Fruit fly (Drosophila melanogaster) whole organism, embryonic: ENCODE data around the gene VhaSFD.

Source experiments
- Atf3 ChIP-seq: fragments of 200-800 bp; sonication (Bioruptor generic); optimal IDR thresholded peaks from 3 replicates; lab custom pipeline; 2016; ENCODE audit warnings: missing biosample characterization, missing genetic modification characterization
- CG10321 ChIP-seq: fragments of 200-800 bp; sonication (Bioruptor generic); IDR thresholded peaks from 2 replicates; pipeline ENCODE4 v1.3.6; 2022; ENCODE audit warnings: missing biosample characterization, missing genetic modification characterization
- CG10543 ChIP-seq: fragments of 200-800 bp; sonication (Bioruptor generic); optimal IDR thresholded peaks from 3 replicates; lab custom pipeline; 2017; ENCODE audit warnings: missing biosample characterization, mild to moderate bottlenecking, missing genetic modification characterization, moderate library complexity
- CG11085 ChIP-seq: fragments of 200-800 bp; sonication (Bioruptor generic); IDR thresholded peaks from 2 replicates; pipeline ENCODE4 v1.3.6; 2022; ENCODE audit warnings: missing biosample characterization, missing genetic modification characterization
- CG12299 ChIP-seq: fragments of 200-800 bp; sonication (Bioruptor generic); optimal IDR thresholded peaks from 2 replicates; lab custom pipeline; 2018; ENCODE audit warnings: missing biosample characterization, mild to moderate bottlenecking, missing genetic modification characterization
- CG12769 ChIP-seq: fragments of 200-800 bp; sonication (Bioruptor generic); optimal IDR thresholded peaks from 2 replicates; lab custom pipeline; 2019; ENCODE audit warnings: missing biosample characterization, mild to moderate bottlenecking, missing genetic modification characterization, moderate library complexity
- CG13775 ChIP-seq: fragments of 200-800 bp; sonication (Bioruptor generic); optimal IDR thresholded peaks from 3 replicates; lab custom pipeline; 2017; ENCODE audit warnings: missing biosample characterization, mild to moderate bottlenecking, missing genetic modification characterization
- CG15479 ChIP-seq: fragments of 200-800 bp; sonication (Bioruptor generic); optimal IDR thresholded peaks from 3 replicates; lab custom pipeline; 2019; ENCODE audit warnings: missing biosample characterization, mild to moderate bottlenecking, missing genetic modification characterization, moderate library complexity
- CG16779 ChIP-seq: fragments of 200-800 bp; sonication (Bioruptor generic); IDR thresholded peaks from 2 replicates; pipeline ENCODE4 v1.3.6; 2022; ENCODE audit warnings: missing biosample characterization, missing genetic modification characterization
- CG18262 ChIP-seq: fragments of 200-800 bp; optimal IDR thresholded peaks from 3 replicates; lab custom pipeline; 2019; ENCODE audit warnings: missing biosample characterization, mild to moderate bottlenecking, missing genetic modification characterization, moderate library complexity
- CG3995 ChIP-seq: fragments of 200-800 bp; sonication (Bioruptor generic); optimal IDR thresholded peaks from 3 replicates; lab custom pipeline; 2016; ENCODE audit warnings: missing biosample characterization, missing genetic modification characterization
- CG4854 ChIP-seq: fragments of 200-800 bp; sonication (Bioruptor generic); optimal IDR thresholded peaks from 2 replicates; lab custom pipeline; 2016; ENCODE audit warnings: missing biosample characterization, missing genetic modification characterization, inconsistent platforms
- CG6854 ChIP-seq: fragments of 200-800 bp; sonication (Bioruptor generic); optimal IDR thresholded peaks from 3 replicates; lab custom pipeline; 2017; ENCODE audit warnings: missing biosample characterization, mild to moderate bottlenecking, missing genetic modification characterization
- CG9215 ChIP-seq: fragments of 200-800 bp; sonication (Bioruptor generic); IDR thresholded peaks from 2 replicates; pipeline ENCODE4 v1.3.6; 2022; ENCODE audit warnings: missing biosample characterization, missing genetic modification characterization
- CG9932 ChIP-seq: fragments of 200-800 bp; sonication (Bioruptor generic); IDR thresholded peaks from 2 replicates; pipeline ENCODE4 v1.3.6; 2022; ENCODE audit warnings: missing biosample characterization, missing genetic modification characterization
- CTCF ChIP-seq: fragments of 200-800 bp; sonication (Bioruptor generic); optimal IDR thresholded peaks from 2 replicates; lab custom pipeline; 2017; ENCODE audit warnings: missing biosample characterization, mild to moderate bottlenecking, missing genetic modification characterization, moderate library complexity
- CrebB ChIP-seq: fragments of 200-800 bp; sonication (Bioruptor generic); optimal IDR thresholded peaks from 3 replicates; lab custom pipeline; 2018; ENCODE audit warnings: missing biosample characterization, mild to moderate bottlenecking, missing genetic modification characterization
- D ChIP-seq, 2 experiments: fragments of 200-800 bp in 1 of 2; fragments of >200 bp in 1 of 2; sonication (Bioruptor generic) in 1 of 2; optimal IDR thresholded peaks; 2 replicates in 1 of 2; 3 replicates in 1 of 2; lab custom pipeline; 2017; ENCODE audit warnings: mild to moderate bottlenecking in 1 of 2, missing biosample characterization in 1 of 2, missing genetic modification characterization in 1 of 2, missing genetic modification reagents in 1 of 2
- Dp ChIP-seq: fragments of 200-800 bp; sonication (Bioruptor generic); optimal IDR thresholded peaks from 2 replicates; lab custom pipeline; 2018; ENCODE audit warnings: missing biosample characterization, mild to moderate bottlenecking, missing genetic modification characterization, moderate library complexity
- Ets97D ChIP-seq: fragments of 200-800 bp; sonication (Bioruptor generic); optimal IDR thresholded peaks from 3 replicates; lab custom pipeline; 2016; ENCODE audit warnings: missing biosample characterization, missing genetic modification characterization
- Fer2 ChIP-seq: fragments of 200-800 bp; sonication (Bioruptor generic); optimal IDR thresholded peaks from 2 replicates; lab custom pipeline; 2018; ENCODE audit warnings: missing biosample characterization, mild to moderate bottlenecking, missing genetic modification characterization, moderate library complexity
- HLH54F ChIP-seq: fragments of 200-800 bp; sonication (Bioruptor generic); optimal IDR thresholded peaks from 3 replicates; lab custom pipeline; 2016; ENCODE audit warnings: missing biosample characterization, missing genetic modification characterization
- Hey ChIP-seq: fragments of 200-800 bp; sonication (Bioruptor generic); optimal IDR thresholded peaks from 3 replicates; lab custom pipeline; 2018; ENCODE audit warnings: missing biosample characterization, mild to moderate bottlenecking, missing genetic modification characterization
- NfI ChIP-seq: fragments of 200-800 bp; sonication (Bioruptor generic); optimal IDR thresholded peaks from 3 replicates; lab custom pipeline; 2018; ENCODE audit warnings: missing biosample characterization, mild to moderate bottlenecking, missing genetic modification characterization, moderate library complexity
- Optix ChIP-seq: fragments of 200-800 bp; sonication (Bioruptor generic); IDR thresholded peaks from 3 replicates; pipeline ENCODE4 v1.3.6; 2022; ENCODE audit warnings: missing biosample characterization, missing genetic modification characterization
- Rfx ChIP-seq: fragments of 200-800 bp; sonication (Bioruptor generic); IDR thresholded peaks from 2 replicates; pipeline ENCODE4 v1.3.6; 2022; ENCODE audit warnings: missing biosample characterization, missing genetic modification characterization
- Sox102F ChIP-seq: fragments of 200-800 bp; sonication (Bioruptor generic); optimal IDR thresholded peaks from 2 replicates; lab custom pipeline; 2018; ENCODE audit warnings: missing biosample characterization, mild to moderate bottlenecking, missing genetic modification characterization, moderate library complexity
- Trl ChIP-seq, 3 experiments: fragments of >200 bp in 2 of 3; fragments of 200-800 bp in 1 of 3; sonication (Bioruptor generic) in 1 of 3; optimal IDR thresholded peaks; 2 replicates in 1 of 3; 3 replicates in 2 of 3; lab custom pipeline; 2016 to 2017; ENCODE audit warnings: missing biosample characterization in 1 of 3, missing genetic modification characterization in 1 of 3
- bbx ChIP-seq: fragments of 200-800 bp; sonication (Bioruptor generic); IDR thresholded peaks from 2 replicates; pipeline ENCODE4 v1.3.6; 2022; ENCODE audit warnings: missing biosample characterization, missing genetic modification characterization; ENCODE audit not compliant: partially characterized antibody
- cato ChIP-seq: fragments of 200-800 bp; sonication (Bioruptor generic); optimal IDR thresholded peaks from 2 replicates; lab custom pipeline; 2016; ENCODE audit warnings: missing biosample characterization, missing genetic modification characterization, borderline replicate concordance
- chif ChIP-seq, 2 experiments: fragments of 200-800 bp; sonication (Bioruptor generic); optimal IDR thresholded peaks; 3 replicates each; lab custom pipeline; 2016; ENCODE audit warnings: missing biosample characterization in 2 of 2, missing genetic modification characterization in 2 of 2
- crol ChIP-seq: fragments of 200-800 bp; sonication (Bioruptor generic); IDR thresholded peaks from 2 replicates; pipeline ENCODE4 v1.3.6; 2022; ENCODE audit warnings: missing biosample characterization, missing genetic modification characterization
- dimm ChIP-seq: fragments of 200-800 bp; sonication (Bioruptor generic); IDR thresholded peaks from 2 replicates; pipeline ENCODE4 v1.3.6; 2022; ENCODE audit warnings: missing biosample characterization, missing genetic modification characterization
- disco-r ChIP-seq: fragments of 200-800 bp; sonication (Bioruptor generic); optimal IDR thresholded peaks from 2 replicates; lab custom pipeline; 2016; ENCODE audit warnings: missing biosample characterization, missing genetic modification characterization
- dm ChIP-seq: fragments of 200-800 bp; sonication (Bioruptor generic); optimal IDR thresholded peaks from 3 replicates; lab custom pipeline; 2016; ENCODE audit warnings: missing biosample characterization, missing genetic modification characterization
- dpn ChIP-seq, 2 experiments: fragments of 200-800 bp; sonication (Bioruptor generic); optimal IDR thresholded peaks; 3 replicates each; lab custom pipeline; 2016; ENCODE audit warnings: missing biosample characterization in 2 of 2, missing genetic modification characterization in 2 of 2
- emc ChIP-seq: fragments of 200-800 bp; sonication (Bioruptor generic); optimal IDR thresholded peaks from 2 replicates; lab custom pipeline; 2016; ENCODE audit warnings: missing biosample characterization, missing genetic modification characterization
- exex ChIP-seq: fragments of 200-800 bp; sonication (Bioruptor generic); optimal IDR thresholded peaks from 4 replicates; lab custom pipeline; 2018; ENCODE audit warnings: missing biosample characterization, mild to moderate bottlenecking, missing genetic modification characterization, moderate library complexity
- gfzf ChIP-seq: fragments of 200-800 bp; sonication (Bioruptor generic); optimal IDR thresholded peaks from 2 replicates; lab custom pipeline; 2016; ENCODE audit warnings: missing biosample characterization, mild to moderate bottlenecking, missing genetic modification characterization, moderate library complexity
- ind ChIP-seq: fragments of 200-800 bp; sonication (Bioruptor generic); optimal IDR thresholded peaks from 3 replicates; lab custom pipeline; 2016; ENCODE audit warnings: missing biosample characterization, missing genetic modification characterization
- inv ChIP-seq: fragments of 200-800 bp; sonication (Bioruptor generic); IDR thresholded peaks from 2 replicates; pipeline ENCODE4 v1.3.6; 2022; ENCODE audit warnings: missing biosample characterization, missing genetic modification characterization; ENCODE audit not compliant: partially characterized antibody
- kay ChIP-seq: fragments of 200-800 bp; sonication (Bioruptor generic); optimal IDR thresholded peaks from 2 replicates; lab custom pipeline; 2016; ENCODE audit warnings: missing biosample characterization, missing genetic modification characterization
- nerfin-1 ChIP-seq: fragments of 200-800 bp; sonication (Bioruptor generic); optimal IDR thresholded peaks from 3 replicates; lab custom pipeline; 2019; ENCODE audit warnings: missing biosample characterization, mild to moderate bottlenecking, missing genetic modification characterization, moderate library complexity
- pb ChIP-seq: fragments of 200-800 bp; sonication (Bioruptor generic); optimal IDR thresholded peaks from 3 replicates; lab custom pipeline; 2016; ENCODE audit warnings: missing biosample characterization, missing genetic modification characterization
- peb ChIP-seq: fragments of 200-800 bp; sonication (Bioruptor generic); IDR thresholded peaks from 2 replicates; pipeline ENCODE4 v1.3.6; 2022; ENCODE audit warnings: missing biosample characterization, missing genetic modification characterization
- pita ChIP-seq: fragments of 200-800 bp; sonication (Bioruptor generic); optimal IDR thresholded peaks from 2 replicates; lab custom pipeline; 2017; ENCODE audit warnings: missing biosample characterization, mild to moderate bottlenecking, missing genetic modification characterization
- repo ChIP-seq: fragments of 200-800 bp; sonication (Bioruptor generic); optimal IDR thresholded peaks from 2 replicates; lab custom pipeline; 2016; ENCODE audit warnings: missing biosample characterization, missing genetic modification characterization
- salm ChIP-seq: fragments of 200-800 bp; sonication (Bioruptor generic); optimal IDR thresholded peaks from 2 replicates; lab custom pipeline; 2018; ENCODE audit warnings: missing biosample characterization, mild to moderate bottlenecking, missing genetic modification characterization
- vnd ChIP-seq: fragments of 200-800 bp; sonication (Bioruptor generic); IDR thresholded peaks from 3 replicates; pipeline ENCODE4 v1.3.6; 2022; ENCODE audit warnings: missing biosample characterization, missing genetic modification characterization; ENCODE audit not compliant: partially characterized antibody

VhaSFD gene

dm6 chr2L:16684908-16685611 lies 42.6 kb downstream of the VhaSFD start (continued):
- TF ChIP-seq CG13775 (GFP tag; lab: Kevin White, UChicago) (peak; percentile 23), dm (GFP tag; lab: Kevin White, UChicago) (no peak), Dp (GFP tag; lab: Kevin White, UChicago) (no peak), CrebB (no peak), CG12769 (tag; lab: Kevin White, UChicago) (no peak), CG15479 (GFP tag; lab: Kevin White, UChicago) (no peak), D (optimal IDR thresholded peaks at IDR 0.05; lab: Kevin White, UChicago) (no peak), D (GFP tag; optimal IDR thresholded peaks at IDR 0.05; lab: Kevin White, UChicago) (peak; percentile 31), Rfx (GFP tag; lab: Robert Waterston, UW) (no peak; the same call in 1 of the 2 replicates), crol (GFP tag; lab: Robert Waterston, UW) (peak; percentile 72), pita (GFP tag; lab: Kevin White, UChicago) (no peak), ind (peak; percentile 17), bbx (GFP tag; lab: Robert Waterston, UW) (no peak), CG3995 (no peak), Sox102F (peak; percentile 58), chif (GFP tag; optimal IDR thresholded peaks at IDR 0.05; lab: Kevin White, UChicago) (no peak), cato (no peak), dpn (GFP tag; optimal IDR thresholded peaks at IDR 0.05; lab: Kevin White, UChicago) (peak in 1 of 2 experiments; percentile 10), CG18262 (peak; percentile 87), CG10321 (GFP tag; lab: Robert Waterston, UW) (no peak; the same call in 1 of the 2 replicates), dimm (no peak), CTCF (no peak), emc (no peak), vnd (no peak), repo (GFP tag; lab: Kevin White, UChicago) (no peak), disco-r (GFP tag; lab: Kevin White, UChicago) (no peak), CG9932 (GFP tag; lab: Robert Waterston, UW) (no peak), salm (tag; lab: Kevin White, UChicago) (peak; percentile 20), CG9215 (GFP tag; lab: Robert Waterston, UW) (no peak), HLH54F (GFP tag; lab: Kevin White, UChicago) (no peak), Trl (optimal IDR thresholded peaks at IDR 0.05; lab: Kevin White, UChicago) (peak; percentile 68 to 76), Trl (GFP tag; optimal IDR thresholded peaks at IDR 0.05; lab: Kevin White, UChicago) (no peak), Hey (tag; lab: Kevin White, UChicago) (no peak), exex (tag; lab: Kevin White, UChicago) (no peak), NfI (GFP tag; lab: Kevin White, UChicago) (peak; percentile 22), Optix (no peak), CG11085 (GFP tag; lab: Robert Waterston, UW) (no peak), CG10543 (GFP tag; lab: Kevin White, UChicago) (peak; percentile 40), CG4854 (GFP tag; lab: Kevin White, UChicago) (no peak), CG6854 (GFP tag; lab: Kevin White, UChicago) (peak; percentile 34), nerfin-1 (no peak), Atf3 (GFP tag; lab: Kevin White, UChicago) (no peak), gfzf (no peak), peb (GFP tag; lab: Robert Waterston, UW) (no peak), kay (peak; percentile 15), Ets97D (GFP tag; lab: Kevin White, UChicago) (no peak), CG12299 (peak; percentile 64), pb (GFP tag; lab: Kevin White, UChicago) (no peak), Fer2 (peak; percentile 9), CG16779 (GFP tag; lab: Robert Waterston, UW) (no peak), inv (GFP tag; lab: Robert Waterston, UW) (no peak)
